Worm (Caenorhabditis elegans) whole organism, L1 larva: ENCODE results near the gene prp-40.

Experiments used
- ama-1 ChIP-seq: fragments of 150-350 bp; optimal IDR thresholded peaks from 2 replicates; lab custom pipeline; 2014
- fkh-10 ChIP-seq: sonication (generic microtip); optimal IDR thresholded peaks from 2 replicates; lab custom pipeline; 2017; ENCODE audit warnings: missing biosample characterization, missing genetic modification reagents, missing genetic modification characterization
- fkh-8 ChIP-seq: sonication (generic microtip); optimal IDR thresholded peaks from 2 replicates; lab custom pipeline; 2016; ENCODE audit warnings: mild to moderate bottlenecking, missing genetic modification characterization, missing compliant biosample characterization
- mep-1 ChIP-seq: fragments of 150-350 bp; optimal IDR thresholded peaks from 2 replicates; lab custom pipeline; 2014; ENCODE audit warnings: missing biosample characterization, missing genetic modification characterization
- nhr-12 ChIP-seq: sonication (generic microtip); optimal IDR thresholded peaks from 2 replicates; lab custom pipeline; 2017; ENCODE audit warnings: missing biosample characterization, missing genetic modification characterization
- nhr-76 ChIP-seq: sonication (generic microtip); optimal IDR thresholded peaks from 2 replicates; lab custom pipeline; 2017; ENCODE audit warnings: missing biosample characterization, missing genetic modification characterization
- skn-1 ChIP-seq: fragments of 150-350 bp; optimal IDR thresholded peaks from 2 replicates; lab custom pipeline; 2014; ENCODE audit warnings: missing biosample characterization, missing genetic modification characterization
- zag-1 ChIP-seq: fragments of 150-350 bp; optimal IDR thresholded peaks from 2 replicates; lab custom pipeline; 2014; ENCODE audit warnings: missing biosample characterization, missing genetic modification characterization
- ztf-4 ChIP-seq: fragments of 150-350 bp; optimal IDR thresholded peaks from 2 replicates; lab custom pipeline; 2014; ENCODE audit warnings: missing biosample characterization, missing genetic modification characterization

DNA sequence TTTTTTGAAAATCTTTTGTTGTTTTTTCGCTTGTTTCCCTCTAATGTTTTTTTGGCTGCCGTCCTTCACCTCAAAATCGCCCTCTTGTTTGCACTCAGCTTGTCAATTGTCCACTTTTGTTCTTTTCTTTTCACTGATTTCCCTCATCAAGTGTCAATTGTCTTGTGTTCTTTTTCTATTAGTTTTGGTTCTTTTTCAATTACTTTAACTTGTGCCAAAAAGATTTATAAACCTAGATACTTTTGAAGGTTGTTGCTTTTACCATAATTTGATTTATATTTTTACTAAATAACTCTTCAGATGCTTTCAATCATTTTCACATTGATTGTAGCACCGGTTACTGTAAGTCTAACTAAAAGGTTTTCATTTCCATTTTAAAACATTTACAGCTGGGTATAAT, 46.6 kb downstream of the prp-40 start, which contains the start of gene C48B4.13:
- TF ChIP-seq fkh-8 (tag; lab: Kevin White, UChicago), result no peak
- no peak for TF ChIP-seq ama-1 (lab: Kevin White, UChicago)
- no peak for TF ChIP-seq ztf-4 (tag; lab: Kevin White, UChicago)
- TF ChIP-seq skn-1, result no peak
- no peak for TF ChIP-seq fkh-10 (GFP tag; lab: Kevin White, UChicago)
- no peak for TF ChIP-seq nhr-12 (tag; lab: Kevin White, UChicago)
- TF ChIP-seq zag-1 (tag; lab: Kevin White, UChicago), result no peak
- TF ChIP-seq mep-1, result no peak
- TF ChIP-seq nhr-76 (tag; lab: Kevin White, UChicago), result no peak
